Worm (Caenorhabditis elegans): ENCODE results near the gene K05F1.14.

DNA sequence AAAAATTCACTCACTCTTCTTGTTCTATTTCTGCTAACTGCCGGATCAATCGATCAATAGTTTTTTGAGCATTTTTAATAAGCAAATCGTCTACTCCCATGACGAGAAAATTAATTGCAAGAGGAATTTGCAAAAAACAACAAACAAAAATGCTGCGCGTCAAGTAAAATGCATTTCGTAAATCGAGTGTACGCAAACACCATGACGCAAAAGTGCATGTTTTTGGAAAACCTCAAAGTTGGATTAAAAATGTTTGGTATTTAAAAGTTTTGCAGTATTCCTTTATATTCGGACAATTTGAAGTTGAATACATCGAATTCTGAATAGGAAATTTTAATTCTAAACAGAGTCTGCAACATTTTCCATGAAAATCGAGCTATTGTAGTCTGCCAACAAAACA lies 46.8 kb upstream of the K05F1.14 start, which contains the start of gene ZK1248.19:
- TF ChIP-seq flt-1 (GFP tag; IDR thresholded peaks at IDR 0.05) (no peak), ets-7 (tag; optimal IDR thresholded peaks at IDR 0.05) (no peak), tbx-11 (GFP tag; IDR thresholded peaks at IDR 0.05) (no peak), F13C5.2 (tag; optimal IDR thresholded peaks at IDR 0.05) (no peak), ama-1 (optimal IDR thresholded peaks at IDR 0.05) (no peak), scrt-1 (GFP tag; IDR thresholded peaks at IDR 0.05) (no peak)
